Fruit fly (Drosophila melanogaster) whole organism, embryonic: Measurements from ENCODE around the gene CG5902.

ENCODE experiments used
- Blimp-1 ChIP-seq: fragments of 200-800 bp; sonication (Bioruptor generic); optimal IDR thresholded peaks from 3 replicates; lab custom pipeline; 2018; ENCODE audit warnings: missing biosample characterization, missing genetic modification characterization, mild to moderate bottlenecking, moderate library complexity, missing genetic modification reagents
- CG1233 ChIP-seq: fragments of 200-800 bp; sonication (Bioruptor generic); optimal IDR thresholded peaks from 4 replicates; lab custom pipeline; 2018; ENCODE audit warnings: missing biosample characterization, mild to moderate bottlenecking, missing genetic modification characterization
- CG6854 ChIP-seq: fragments of 200-800 bp; sonication (Bioruptor generic); optimal IDR thresholded peaks from 3 replicates; lab custom pipeline; 2017; ENCODE audit warnings: missing biosample characterization, mild to moderate bottlenecking, missing genetic modification characterization
- CG8478 ChIP-seq: fragments of >200 bp; optimal IDR thresholded peaks from 2 replicates; lab custom pipeline; 2018
- Hr51 ChIP-seq, 2 experiments: fragments of 200-800 bp; sonication (Bioruptor generic); optimal IDR thresholded peaks; 2 replicates in 1 of 2; 3 replicates in 1 of 2; lab custom pipeline; 2016 to 2018; ENCODE audit warnings: missing biosample characterization in 2 of 2, missing genetic modification characterization in 2 of 2, mild to moderate bottlenecking in 1 of 2, moderate library complexity in 1 of 2
- MESR4 ChIP-seq: fragments of 200-800 bp; sonication (Bioruptor generic); optimal IDR thresholded peaks from 2 replicates; lab custom pipeline; 2018; ENCODE audit warnings: missing biosample characterization, mild to moderate bottlenecking, missing genetic modification characterization, moderate library complexity
- Taf1 ChIP-seq: fragments of 200-800 bp; sonication (Bioruptor generic); IDR thresholded peaks from 2 replicates; pipeline ENCODE4 v1.3.6; 2022; ENCODE audit warnings: missing biosample characterization, missing genetic modification characterization
- amos ChIP-seq: fragments of 200-800 bp; sonication (Bioruptor generic); IDR thresholded peaks from 2 replicates; pipeline ENCODE4 v1.3.6; 2022; ENCODE audit warnings: missing biosample characterization, missing genetic modification characterization; ENCODE audit not compliant: partially characterized antibody
- insv ChIP-seq, 2 experiments: fragments of 200-800 bp; sonication (Bioruptor generic); optimal IDR thresholded peaks; 3 replicates each; lab custom pipeline; 2016 to 2018; ENCODE audit warnings: missing biosample characterization in 2 of 2, missing genetic modification characterization in 2 of 2
- otp ChIP-seq: fragments of 200-800 bp; sonication (Bioruptor generic); IDR thresholded peaks from 3 replicates; pipeline ENCODE4, ENCODE4 v1.3.6; 2022; ENCODE audit warnings: missing biosample characterization, missing genetic modification characterization
- sens ChIP-seq: fragments of 200-800 bp; sonication (Bioruptor generic); peaks from one replicate; lab custom pipeline; 2016; ENCODE audit warnings: missing biosample characterization, missing genetic modification characterization
- unpg ChIP-seq: fragments of 200-800 bp; sonication (Bioruptor generic); optimal IDR thresholded peaks from 3 replicates; lab custom pipeline; 2018; ENCODE audit warnings: missing biosample characterization, mild to moderate bottlenecking, missing genetic modification characterization, moderate library complexity

- TF ChIP-seq amos (GFP tag; lab: Robert Waterston, UW) (no peak), otp (no peak), CG6854 (GFP tag; lab: Kevin White, UChicago) (no peak), Taf1 (GFP tag; lab: Robert Waterston, UW) (no peak), MESR4 (GFP tag; lab: Kevin White, UChicago) (no peak), Hr51 (GFP tag; optimal IDR thresholded peaks at IDR 0.05; lab: Kevin White, UChicago) (no peak), insv (GFP tag; optimal IDR thresholded peaks at IDR 0.05; lab: Kevin White, UChicago) (no peak), sens (no peak), CG8478 (lab: Kevin White, UChicago) (no peak), CG1233 (no peak), unpg (GFP tag; lab: Kevin White, UChicago) (no peak), Blimp-1 (no peak)
These were observed 38.2 kb upstream of the CG5902 start, which contains the start of gene CG12268 for dm6 chr3R:23948324-23948465.
